Worm (Caenorhabditis elegans) whole organism, late embryonic: Measurements from ENCODE around the gene gtf-2A2.

ENCODE experiments used
- K02D7.2 ChIP-seq: sonication (generic microtip); optimal IDR thresholded peaks from 2 replicates; lab custom pipeline; 2017; ENCODE audit warnings: mild to moderate bottlenecking, missing genetic modification characterization, missing compliant biosample characterization
- K09A11.1 ChIP-seq: sonication (generic microtip); optimal IDR thresholded peaks from 2 replicates; lab custom pipeline; 2017; ENCODE audit warnings: antibody characterized with exemption, mild to moderate bottlenecking, missing genetic modification characterization, missing compliant biosample characterization; ENCODE audit not compliant: insufficient read depth
- T23F11.4 ChIP-seq: fragments of 200-800 bp; sonication (Bioruptor generic); optimal IDR thresholded peaks from 2 replicates; lab custom pipeline; 2018; ENCODE audit warnings: mild to moderate bottlenecking, missing genetic modification characterization, missing compliant biosample characterization
- ceh-18 ChIP-seq: sonication (generic microtip); optimal IDR thresholded peaks from 2 replicates; lab custom pipeline; 2016; ENCODE audit warnings: missing genetic modification characterization, missing compliant biosample characterization
- ceh-19 ChIP-seq: fragments of 200-800 bp; sonication (Bioruptor generic); optimal IDR thresholded peaks from 2 replicates; lab custom pipeline; 2018; ENCODE audit warnings: mild to moderate bottlenecking, missing genetic modification characterization, missing compliant biosample characterization
- ceh-48 ChIP-seq: sonication (generic microtip); optimal IDR thresholded peaks from 2 replicates; lab custom pipeline; 2016; ENCODE audit warnings: missing genetic modification characterization, inconsistent platforms, missing compliant biosample characterization
- che-1 ChIP-seq: sonication (generic microtip); optimal IDR thresholded peaks from 2 replicates; lab custom pipeline; 2016; ENCODE audit warnings: mild to moderate bottlenecking, missing genetic modification characterization, missing compliant biosample characterization
- dmd-4 ChIP-seq: sonication (generic microtip); optimal IDR thresholded peaks from 2 replicates; lab custom pipeline; 2016; ENCODE audit warnings: borderline replicate concordance, missing genetic modification characterization, missing compliant biosample characterization
- ets-4 ChIP-seq: sonication (generic microtip); optimal IDR thresholded peaks from 2 replicates; lab custom pipeline; 2016; ENCODE audit warnings: missing genetic modification characterization, missing compliant biosample characterization
- gmeb-2 ChIP-seq: sonication (generic microtip); optimal IDR thresholded peaks from 2 replicates; lab custom pipeline; 2016; ENCODE audit warnings: missing genetic modification characterization, inconsistent platforms, missing compliant biosample characterization
- nhr-11 ChIP-seq: fragments of 150-350 bp; optimal IDR thresholded peaks from 2 replicates; lab custom pipeline; 2014; ENCODE audit warnings: missing biosample characterization, missing genetic modification characterization
- pat-9 ChIP-seq: fragments of 200-800 bp; sonication (Bioruptor generic); optimal IDR thresholded peaks from 2 replicates; lab custom pipeline; 2018; ENCODE audit warnings: mild to moderate bottlenecking, missing genetic modification characterization, moderate library complexity, missing compliant biosample characterization
- pax-1 ChIP-seq: fragments of 150-350 bp; optimal IDR thresholded peaks from 2 replicates; lab custom pipeline; 2014; ENCODE audit warnings: missing biosample characterization, missing genetic modification characterization
- pha-4 ChIP-seq: fragments of 150-350 bp; optimal IDR thresholded peaks from 2 replicates; lab custom pipeline; 2018; ENCODE audit warnings: missing biosample characterization, missing genetic modification reagents, missing genetic modification characterization

- no peak for TF ChIP-seq pha-4 (tag; lab: Kevin White, UChicago)
- no peak for TF ChIP-seq T23F11.4
- TF ChIP-seq ceh-48 = no peak
- TF ChIP-seq pax-1 (tag; lab: Kevin White, UChicago) = no peak
- no peak for TF ChIP-seq dmd-4 (tag; lab: Kevin White, UChicago)
- no peak for TF ChIP-seq ets-4 (tag; lab: Kevin White, UChicago)
- no peak for TF ChIP-seq pat-9
- no peak for TF ChIP-seq nhr-11 (tag; lab: Kevin White, UChicago)
- no peak for TF ChIP-seq ceh-18 (tag; lab: Kevin White, UChicago)
- no peak for TF ChIP-seq gmeb-2 (tag; lab: Kevin White, UChicago)
- no peak for TF ChIP-seq K02D7.2
- no peak for TF ChIP-seq ceh-19 (GFP tag; lab: Kevin White, UChicago)
- TF ChIP-seq K09A11.1 (tag; lab: Kevin White, UChicago) = no peak
- no peak for TF ChIP-seq che-1 (tag; lab: Kevin White, UChicago)
Observed at ce11 chrIII:12585842-12586241, 38.7 kb upstream of the gtf-2A2 start.
